Fruit fly (Drosophila melanogaster) whole organism, adult: Measurements from ENCODE around the gene Nna1.
A peak's percentile ranks its signal among the peaks of the same experiment; 100 is the strongest.

Experiments
- CG11617 ChIP-seq: fragments of 200-800 bp; sonication (Bioruptor generic); optimal IDR thresholded peaks from 2 replicates; lab custom pipeline; 2017; ENCODE audit warnings: mild to moderate bottlenecking, missing biosample characterization, missing genetic modification reagents, missing genetic modification characterization
- CG12768 ChIP-seq: fragments of 200-800 bp; sonication (Bioruptor generic); optimal IDR thresholded peaks from 2 replicates; lab custom pipeline; 2017; ENCODE audit warnings: missing biosample characterization, missing genetic modification characterization, mild to moderate bottlenecking, moderate library complexity, missing genetic modification reagents
- CG14711 ChIP-seq: fragments of 200-800 bp; sonication (Bioruptor generic); optimal IDR thresholded peaks from 2 replicates; lab custom pipeline; 2018; ENCODE audit warnings: missing biosample characterization, mild to moderate bottlenecking, missing genetic modification characterization, moderate library complexity
- CG1620 ChIP-seq: fragments of 200-800 bp; sonication (Bioruptor generic); optimal IDR thresholded peaks from 2 replicates; lab custom pipeline; 2016; ENCODE audit warnings: missing biosample characterization, missing genetic modification characterization
- CG33017 ChIP-seq: fragments of 200-800 bp; sonication (Bioruptor generic); optimal IDR thresholded peaks from 2 replicates; lab custom pipeline; 2018; ENCODE audit warnings: missing biosample characterization, mild to moderate bottlenecking, missing genetic modification characterization, moderate library complexity
- CG5204 ChIP-seq: fragments of 200-800 bp; sonication (Bioruptor generic); optimal IDR thresholded peaks from 2 replicates; lab custom pipeline; 2016; ENCODE audit warnings: missing biosample characterization, missing genetic modification characterization
- CG7045 ChIP-seq: fragments of 200-800 bp; sonication (Bioruptor generic); optimal IDR thresholded peaks from 2 replicates; lab custom pipeline; 2017; ENCODE audit warnings: missing biosample characterization, mild to moderate bottlenecking, missing genetic modification characterization
- CG7101 ChIP-seq: fragments of 200-800 bp; sonication (Bioruptor generic); optimal IDR thresholded peaks from 2 replicates; lab custom pipeline; 2018; ENCODE audit warnings: missing biosample characterization, mild to moderate bottlenecking, missing genetic modification characterization, moderate library complexity
- Clk ChIP-seq: fragments of 200-800 bp; sonication (Bioruptor generic); optimal IDR thresholded peaks from 2 replicates; lab custom pipeline; 2017; ENCODE audit warnings: missing biosample characterization, missing genetic modification characterization
- Crg-1 ChIP-seq: fragments of 200-800 bp; sonication (Bioruptor generic); optimal IDR thresholded peaks from 2 replicates; lab custom pipeline; 2016; ENCODE audit warnings: missing biosample characterization, missing genetic modification characterization
- Hr96 ChIP-seq: fragments of 200-800 bp; sonication (Bioruptor generic); optimal IDR thresholded peaks from 2 replicates; lab custom pipeline; 2016; ENCODE audit warnings: missing biosample characterization, missing genetic modification characterization
- Mnt ChIP-seq: fragments of 200-800 bp; sonication (Bioruptor generic); optimal IDR thresholded peaks from 2 replicates; lab custom pipeline; 2016; ENCODE audit warnings: missing biosample characterization, mild to moderate bottlenecking, missing genetic modification characterization
- bab1 ChIP-seq: fragments of 200-800 bp; sonication (Bioruptor generic); optimal IDR thresholded peaks from 3 replicates; lab custom pipeline; 2019; ENCODE audit warnings: missing biosample characterization, mild to moderate bottlenecking, missing genetic modification characterization, moderate library complexity
- cic ChIP-seq: fragments of 200-800 bp; sonication (Bioruptor generic); optimal IDR thresholded peaks from 2 replicates; lab custom pipeline; 2017; ENCODE audit warnings: missing biosample characterization, mild to moderate bottlenecking, missing genetic modification characterization, moderate library complexity
- cnc ChIP-seq, 2 experiments: fragments of >200 bp; optimal IDR thresholded peaks; 2 replicates each; lab custom pipeline; 2017
- kay ChIP-seq: fragments of 200-800 bp; sonication (Bioruptor generic); peaks from one replicate; lab custom pipeline; 2016; ENCODE audit warnings: missing biosample characterization, missing genetic modification characterization, borderline replicate concordance
- ovo ChIP-seq: fragments of 200-800 bp; sonication (Bioruptor generic); optimal IDR thresholded peaks from 2 replicates; lab custom pipeline; 2016; ENCODE audit warnings: missing biosample characterization, missing genetic modification characterization
- pad ChIP-seq: fragments of 200-800 bp; sonication (Bioruptor generic); optimal IDR thresholded peaks from 3 replicates; lab custom pipeline; 2017; ENCODE audit warnings: missing biosample characterization, missing genetic modification characterization, mild to moderate bottlenecking, moderate library complexity, missing genetic modification reagents
- tj ChIP-seq: fragments of 200-800 bp; sonication (Bioruptor generic); optimal IDR thresholded peaks from 3 replicates; lab custom pipeline; 2017; ENCODE audit warnings: missing biosample characterization, mild to moderate bottlenecking, missing genetic modification characterization, moderate library complexity
- toe ChIP-seq: fragments of 200-800 bp; sonication (Bioruptor generic); optimal IDR thresholded peaks from 2 replicates; lab custom pipeline; 2016; ENCODE audit warnings: missing biosample characterization, missing genetic modification characterization

Nna1 gene

DNA sequence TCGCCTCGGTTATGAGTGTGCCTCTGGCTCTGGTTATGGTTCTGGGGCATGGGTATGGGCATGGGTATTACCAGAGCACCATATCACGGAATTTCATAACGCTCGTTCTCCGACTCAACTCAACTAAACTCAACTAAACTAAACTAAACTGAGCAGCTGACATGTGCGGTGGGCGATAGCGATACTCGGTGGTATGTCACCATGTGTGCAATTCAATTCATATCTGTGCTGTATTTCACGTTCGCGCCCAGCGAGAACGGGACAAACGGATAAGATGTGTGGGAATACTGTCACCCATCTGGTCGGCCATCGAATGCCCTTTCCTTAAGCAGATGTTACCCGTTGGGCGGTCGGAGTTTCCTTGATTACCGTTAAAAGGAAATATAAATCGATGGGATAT, 11.8 kb upstream of the Nna1 start, which contains the start of gene CG12177:
Gene CG12177 (minus strand): TSS at position 239 of the 400 bp plus-strand sequence.
- TF ChIP-seq CG5204 (GFP tag; lab: Kevin White, UChicago), result no peak
- TF ChIP-seq Mnt (GFP tag; lab: Kevin White, UChicago), result peak; percentile 88
- no peak for TF ChIP-seq Clk (GFP tag; lab: Kevin White, UChicago)
- peak; percentile 31 for TF ChIP-seq CG12768 (GFP tag; lab: Kevin White, UChicago)
- TF ChIP-seq cic, result peak; percentile 82

DNA sequence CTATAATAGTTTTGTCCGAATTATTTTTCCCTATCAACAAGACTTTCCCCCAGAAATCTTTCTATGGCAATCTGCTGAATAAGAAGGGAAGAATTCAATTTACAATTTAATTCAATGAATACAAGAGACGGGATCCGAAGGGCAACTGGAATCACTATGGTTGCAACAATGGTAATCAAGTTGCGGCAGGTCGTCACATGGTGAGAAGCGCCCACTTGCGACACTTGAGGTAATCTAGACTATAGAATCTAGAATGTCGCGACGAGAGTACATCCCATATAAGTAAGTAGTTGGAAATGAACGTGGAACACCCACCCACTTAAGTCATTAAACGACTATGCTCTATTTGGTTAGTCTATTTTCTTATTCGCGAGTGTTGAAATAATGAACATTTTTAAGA, 10.2 kb upstream of the Nna1 start:
- TF ChIP-seq tj (GFP tag; lab: Kevin White, UChicago), result no peak
- no peak for TF ChIP-seq Clk (GFP tag; lab: Kevin White, UChicago)
- no peak for TF ChIP-seq CG14711
- no peak for TF ChIP-seq Mnt (GFP tag; lab: Kevin White, UChicago)
- no peak for TF ChIP-seq CG11617 (GFP tag; lab: Kevin White, UChicago)
- no peak for TF ChIP-seq cic
- TF ChIP-seq cnc (optimal IDR thresholded peaks at IDR 0.05; lab: Kevin White, UChicago), result no peak
- no peak for TF ChIP-seq ovo (GFP tag; lab: Kevin White, UChicago)
- TF ChIP-seq pad (GFP tag; lab: Kevin White, UChicago), result no peak
- TF ChIP-seq toe (GFP tag; lab: Kevin White, UChicago), result no peak
- TF ChIP-seq CG7045, result no peak
- TF ChIP-seq bab1 (GFP tag; lab: Kevin White, UChicago), result no peak
- no peak for TF ChIP-seq kay (GFP tag; lab: Kevin White, UChicago)
- TF ChIP-seq CG1620 (GFP tag; lab: Kevin White, UChicago), result no peak

DNA sequence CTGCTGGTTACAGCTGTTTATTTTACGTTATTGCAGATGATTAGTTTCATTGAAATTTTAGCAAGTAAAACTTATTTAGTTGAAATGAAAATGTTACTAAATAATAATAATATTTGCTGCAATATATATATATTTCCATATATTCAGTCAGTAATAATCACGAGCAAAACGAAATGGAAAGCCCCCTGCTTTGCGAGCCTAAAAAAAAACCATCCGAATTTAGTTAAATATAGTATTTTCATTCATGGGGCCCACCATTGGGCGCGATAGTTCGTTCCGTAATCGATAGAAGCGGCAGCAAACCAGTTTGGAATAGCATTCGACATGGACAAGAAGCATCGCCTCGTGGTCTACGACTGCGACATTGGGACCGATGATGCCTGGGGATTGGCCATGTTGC, 9.4 kb upstream of the Nna1 start, which contains the start of gene CG11158:
Gene CG11158 (plus strand): TSS at position 301 of the 400 bp plus-strand sequence.
- TF ChIP-seq cnc (optimal IDR thresholded peaks at IDR 0.05; lab: Kevin White, UChicago) (no peak), CG7045 (no peak), CG33017 (tag; lab: Kevin White, UChicago) (no peak), CG5204 (GFP tag; lab: Kevin White, UChicago) (no peak), Crg-1 (GFP tag; lab: Kevin White, UChicago) (no peak), bab1 (GFP tag; lab: Kevin White, UChicago) (no peak), CG7101 (tag; lab: Kevin White, UChicago) (no peak), pad (GFP tag; lab: Kevin White, UChicago) (no peak), tj (GFP tag; lab: Kevin White, UChicago) (no peak), CG12768 (GFP tag; lab: Kevin White, UChicago) (no peak), CG14711 (no peak), CG1620 (GFP tag; lab: Kevin White, UChicago) (no peak), cic (no peak), toe (GFP tag; lab: Kevin White, UChicago) (no peak), Hr96 (GFP tag; lab: Kevin White, UChicago) (no peak)

DNA sequence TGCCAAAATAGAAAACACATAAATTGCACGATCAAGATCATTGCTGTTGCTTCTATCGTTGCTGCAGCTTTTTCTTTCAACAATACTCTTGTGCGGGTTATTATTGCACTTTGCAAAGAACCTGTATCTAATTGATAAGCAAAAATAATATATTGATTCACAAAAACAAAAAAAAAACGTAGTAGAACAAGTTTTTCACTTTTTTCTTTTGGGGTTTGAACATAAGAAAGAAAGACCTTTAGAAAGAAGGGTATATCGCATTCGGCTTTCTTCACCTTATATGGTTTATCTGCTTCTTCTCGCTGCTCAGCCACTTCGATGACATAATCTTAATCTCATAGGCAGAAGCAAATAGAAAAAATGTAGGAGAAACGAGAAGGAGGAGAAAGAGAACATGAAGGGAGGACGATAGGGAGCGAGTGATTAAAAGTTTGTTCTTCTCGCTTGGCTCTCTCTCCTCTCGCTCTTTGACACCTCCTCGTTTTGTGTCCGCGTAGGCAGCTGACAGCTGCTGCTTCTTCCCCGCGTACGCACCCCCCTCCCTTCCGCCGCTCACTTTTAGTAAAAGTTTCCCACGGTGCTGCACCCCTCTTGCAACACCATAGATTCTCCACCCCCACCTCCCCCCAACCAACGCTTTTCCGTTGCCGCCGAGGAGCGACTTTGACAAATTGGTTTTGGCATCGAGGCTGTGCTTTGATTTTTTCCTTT, 6.8 kb downstream of the Nna1 start:
- TF ChIP-seq CG14711 (peak; percentile 8), CG5204 (GFP tag; lab: Kevin White, UChicago) (no peak)

DNA sequence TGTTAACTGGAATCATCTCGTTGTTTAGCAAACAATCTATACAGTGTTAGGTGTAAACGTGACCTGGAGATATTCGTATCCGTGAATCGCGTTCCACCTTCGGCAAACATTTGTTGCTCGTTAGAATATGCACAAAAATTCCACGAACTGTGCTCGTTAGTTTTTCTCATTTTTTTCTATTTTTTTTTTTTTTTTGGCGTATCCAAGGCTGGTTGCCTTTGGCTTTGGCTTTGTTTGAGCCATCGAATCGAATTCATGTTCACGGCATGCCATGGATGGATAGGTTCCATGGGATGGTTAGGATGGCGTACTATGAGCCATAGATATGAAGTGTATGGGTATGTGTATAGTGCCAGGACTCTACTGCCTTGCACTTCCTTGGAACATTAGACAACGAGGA, 7.6 kb downstream of the Nna1 start:
- TF ChIP-seq tj (GFP tag; lab: Kevin White, UChicago) (no peak), CG33017 (tag; lab: Kevin White, UChicago) (no peak), pad (GFP tag; lab: Kevin White, UChicago) (no peak), kay (GFP tag; lab: Kevin White, UChicago) (peak; percentile 59)

DNA sequence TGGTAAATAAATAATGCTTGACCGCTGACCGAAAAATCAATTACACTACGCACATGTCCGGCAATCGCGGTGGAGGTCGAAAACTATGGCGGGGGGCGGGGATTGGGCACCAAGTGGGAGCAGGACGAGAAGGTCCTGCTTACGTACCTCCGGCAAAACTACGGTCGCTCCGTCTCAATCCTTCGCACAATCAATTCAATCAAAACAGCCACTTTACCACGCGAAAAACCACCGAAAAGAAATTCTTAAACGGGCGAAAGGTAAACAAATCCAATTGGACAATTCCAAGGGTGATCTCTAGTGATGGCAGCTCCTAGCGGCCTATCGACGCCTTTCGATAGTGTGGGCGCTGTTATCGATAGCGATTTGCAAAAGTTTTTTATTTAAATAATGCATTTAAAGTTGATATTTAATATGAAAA, 25.9 kb downstream of the Nna1 start, which contains the start of gene Nadsyn:
Gene Nadsyn (minus strand): TSS at position 304 of the 421 bp plus-strand sequence.
- TF ChIP-seq CG1620 (GFP tag; lab: Kevin White, UChicago), result peak; percentile 15
- TF ChIP-seq CG7101 (tag; lab: Kevin White, UChicago), result no peak
- peak; percentile 25 for TF ChIP-seq CG11617 (GFP tag; lab: Kevin White, UChicago)
- peak; percentile 89 for TF ChIP-seq Mnt (GFP tag; lab: Kevin White, UChicago)
- TF ChIP-seq bab1 (GFP tag; lab: Kevin White, UChicago), result no peak
- TF ChIP-seq CG14711, result peak; percentile 28

DNA sequence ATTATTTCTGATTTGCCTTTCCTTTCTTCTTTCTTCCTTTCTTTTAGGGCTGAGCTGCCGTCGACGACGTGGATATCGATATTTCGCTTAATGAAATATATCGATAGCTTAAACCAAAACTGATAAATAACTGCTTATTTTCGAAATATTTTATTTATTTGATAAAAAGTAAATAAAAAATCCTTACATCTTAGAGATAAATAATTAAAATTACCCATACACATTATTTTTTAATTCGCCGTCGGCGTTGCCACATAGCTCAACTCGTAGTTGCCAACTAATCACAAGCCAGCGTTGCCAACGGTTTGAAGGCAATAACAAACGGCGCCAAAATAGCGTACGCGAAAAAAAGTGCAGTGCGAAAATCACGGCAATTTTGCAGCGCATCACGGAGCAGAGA, 29.8 kb downstream of the Nna1 start, which contains the start of the genes Mrgn1 and mus101:
Gene Mrgn1 (minus strand): TSS at position 44 of the 400 bp plus-strand sequence.
Gene mus101 (plus strand): TSS at position 313 of the 400 bp plus-strand sequence.
- peak; percentile 58 for TF ChIP-seq bab1 (GFP tag; lab: Kevin White, UChicago)
- no peak for TF ChIP-seq Hr96 (GFP tag; lab: Kevin White, UChicago)
- TF ChIP-seq CG5204 (GFP tag; lab: Kevin White, UChicago), result no peak
- TF ChIP-seq CG7045, result no peak
- peak; percentile 21 for TF ChIP-seq CG7101 (tag; lab: Kevin White, UChicago)
- TF ChIP-seq Clk (GFP tag; lab: Kevin White, UChicago), result no peak
- no peak for TF ChIP-seq kay (GFP tag; lab: Kevin White, UChicago)
- peak; percentile 12 for TF ChIP-seq tj (GFP tag; lab: Kevin White, UChicago)
